Worm (Caenorhabditis elegans) whole organism, L1 larva: ENCODE measurements around the gene nhr-267.

ENCODE experiments used
- alr-1 ChIP-seq: fragments of 200-800 bp; sonication (Bioruptor generic); optimal IDR thresholded peaks from 2 replicates; lab custom pipeline; 2018; ENCODE audit warnings: borderline replicate concordance, mild to moderate bottlenecking, missing genetic modification characterization, missing compliant biosample characterization
- aly-2 ChIP-seq: fragments of 150-350 bp; optimal IDR thresholded peaks from 2 replicates; lab custom pipeline; 2014; ENCODE audit warnings: missing biosample characterization, missing genetic modification characterization
- efl-3 ChIP-seq: fragments of 200-800 bp; sonication (Bioruptor generic); optimal IDR thresholded peaks from 2 replicates; lab custom pipeline; 2018; ENCODE audit warnings: mild to moderate bottlenecking, missing genetic modification characterization, missing compliant biosample characterization
- egl-27 ChIP-seq, 2 experiments: fragments of 150-350 bp in 1 of 2; sonication (generic microtip); optimal IDR thresholded peaks; 3 replicates each; lab custom pipeline; 2017 to 2018; ENCODE audit warnings: missing biosample characterization in 2 of 2, missing genetic modification characterization in 2 of 2, missing genetic modification reagents in 2 of 2
- hpl-2 ChIP-seq: fragments of 150-350 bp; optimal IDR thresholded peaks from 2 replicates; lab custom pipeline; 2014; ENCODE audit warnings: missing biosample characterization, missing genetic modification reagents, missing genetic modification characterization
- nhr-11 ChIP-seq: fragments of 150-350 bp; optimal IDR thresholded peaks from 2 replicates; lab custom pipeline; 2014; ENCODE audit warnings: missing biosample characterization, missing genetic modification characterization
- nhr-12 ChIP-seq: sonication (generic microtip); optimal IDR thresholded peaks from 2 replicates; lab custom pipeline; 2017; ENCODE audit warnings: missing biosample characterization, missing genetic modification characterization
- zag-1 ChIP-seq: fragments of 150-350 bp; optimal IDR thresholded peaks from 2 replicates; lab custom pipeline; 2014; ENCODE audit warnings: missing biosample characterization, missing genetic modification characterization

ce11 chrIV:9310935-9311566, 24.8 kb upstream of the nhr-267 start:
- TF ChIP-seq egl-27 (tag; optimal IDR thresholded peaks at IDR 0.05; lab: Kevin White, UChicago) (no peak), efl-3 (no peak), alr-1 (tag; lab: Kevin White, UChicago) (no peak), zag-1 (no peak), nhr-11 (tag; lab: Kevin White, UChicago) (no peak), aly-2 (tag; lab: Kevin White, UChicago) (no peak), nhr-12 (tag; lab: Kevin White, UChicago) (no peak), hpl-2 (no peak)
